Worm (Caenorhabditis elegans): ENCODE data around the gene uaf-1.
A peak's percentile ranks its signal among the peaks of the same experiment; 100 is the strongest.

uaf-1 gene

ce11 chrIII:1054096-1054495 is 22.3 kb downstream of the uaf-1 start:
- peak; percentile 59 for TF ChIP-seq ceh-83 (GFP tag; optimal IDR thresholded peaks at IDR 0.05)
- TF ChIP-seq M03D4.4 (tag; optimal IDR thresholded peaks at IDR 0.05), result no peak
- TF ChIP-seq nhr-237 (tag; optimal IDR thresholded peaks at IDR 0.05), result no peak
- TF ChIP-seq unc-62 (GFP tag; optimal IDR thresholded peaks at IDR 0.05), result no peak
- TF ChIP-seq sptf-1 (tag; optimal IDR thresholded peaks at IDR 0.05), result peak; percentile 17
- no peak for TF ChIP-seq mab-5 (tag; optimal IDR thresholded peaks at IDR 0.05)
- TF ChIP-seq drap-1 (GFP tag; optimal IDR thresholded peaks at IDR 0.05), result peak; percentile 4
- TF ChIP-seq nhr-2 (tag; optimal IDR thresholded peaks at IDR 0.05), result peak; percentile 55
- peak; percentile 71 for TF ChIP-seq zip-8 (tag; optimal IDR thresholded peaks at IDR 0.05)
- TF ChIP-seq ham-2 (GFP tag; optimal IDR thresholded peaks at IDR 0.05), result peak; percentile 86

ce11 chrIII:1053067-1053466 is 23.3 kb downstream of the uaf-1 start, which contains the start of gene fbxo-11.2:
TSS of gene fbxo-11.2 (minus strand) at chrIII:1053242.
- TF ChIP-seq M03D4.4 (tag; optimal IDR thresholded peaks at IDR 0.05), result peak; percentile 24
- no peak for TF ChIP-seq mab-5 (tag; optimal IDR thresholded peaks at IDR 0.05)
- no peak for TF ChIP-seq pha-4 (tag; optimal IDR thresholded peaks at IDR 0.05)
- no peak for TF ChIP-seq drap-1 (GFP tag; optimal IDR thresholded peaks at IDR 0.05)
- no peak for TF ChIP-seq hlh-1 (tag; optimal IDR thresholded peaks at IDR 0.05)
- TF ChIP-seq tbx-8 (GFP tag; optimal IDR thresholded peaks at IDR 0.05), result peak; percentile 16
- no peak for TF ChIP-seq nhr-2 (tag; optimal IDR thresholded peaks at IDR 0.05)
- no peak for TF ChIP-seq lin-32 (GFP tag; optimal IDR thresholded peaks at IDR 0.05)
- TF ChIP-seq ceh-39 (tag; optimal IDR thresholded peaks at IDR 0.05), result no peak
- TF ChIP-seq sem-2 (GFP tag; optimal IDR thresholded peaks at IDR 0.05), result no peak
- TF ChIP-seq blmp-1 (tag; optimal IDR thresholded peaks at IDR 0.05), result no peak
- TF ChIP-seq unc-39 (tag; optimal IDR thresholded peaks at IDR 0.05), result no peak
- TF ChIP-seq ham-2 (GFP tag; optimal IDR thresholded peaks at IDR 0.05), result peak; percentile 95
- no peak for TF ChIP-seq flh-1 (GFP tag; optimal IDR thresholded peaks at IDR 0.05)
- no peak for TF ChIP-seq mls-2 (tag; optimal IDR thresholded peaks at IDR 0.05)
- no peak for TF ChIP-seq zip-8 (tag; optimal IDR thresholded peaks at IDR 0.05)
- peak; percentile 41 for TF ChIP-seq cnd-1 (tag; optimal IDR thresholded peaks at IDR 0.05)
- TF ChIP-seq nhr-12 (tag; optimal IDR thresholded peaks at IDR 0.05), result no peak
- no peak for TF ChIP-seq snpc-4 (tag; optimal IDR thresholded peaks at IDR 0.05)
- TF ChIP-seq elt-1 (tag; optimal IDR thresholded peaks at IDR 0.05; ENCODE audit: borderline replicate concordance, insufficient read depth), result no peak
- no peak for TF ChIP-seq bed-3 (GFP tag; optimal IDR thresholded peaks at IDR 0.05)
- TF ChIP-seq sptf-1 (tag; optimal IDR thresholded peaks at IDR 0.05), result peak; percentile 13
- TF ChIP-seq ces-1 (GFP tag; optimal IDR thresholded peaks at IDR 0.05), result no peak
- TF ChIP-seq elt-3 (tag; optimal IDR thresholded peaks at IDR 0.05), result no peak

ce11 chrIII:1052291-1052690 is 24.1 kb downstream of the uaf-1 start:
- TF ChIP-seq lsy-2 (tag; optimal IDR thresholded peaks at IDR 0.05) (no peak), snpc-4 (tag; optimal IDR thresholded peaks at IDR 0.05) (no peak), ham-2 (GFP tag; optimal IDR thresholded peaks at IDR 0.05) (peak; percentile 31), unc-120 (tag; optimal IDR thresholded peaks at IDR 0.05; ENCODE audit: poor library complexity, severe bottlenecking) (no peak)

DNA sequence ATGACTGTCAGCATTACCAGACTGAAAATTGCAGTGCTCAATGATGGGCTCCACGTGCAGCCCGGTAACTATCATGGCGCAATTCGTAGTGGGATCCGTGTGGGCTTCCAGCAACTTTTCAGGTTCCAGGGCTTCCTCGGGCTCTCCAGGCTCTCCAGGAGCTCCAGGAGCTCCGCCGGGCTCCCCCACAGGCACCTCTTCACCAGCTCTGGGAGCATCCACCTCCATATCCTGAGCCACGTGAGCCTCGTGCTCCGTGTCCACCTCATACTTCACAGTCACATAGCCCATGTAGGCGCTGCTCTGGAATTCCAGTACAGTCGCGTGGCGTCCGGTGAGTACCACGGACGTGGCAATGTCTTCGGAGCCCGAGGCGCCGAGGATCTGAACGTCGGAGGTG is 24.5 kb downstream of the uaf-1 start:
- TF ChIP-seq nhr-237 (tag; optimal IDR thresholded peaks at IDR 0.05) (no peak), sem-2 (GFP tag; optimal IDR thresholded peaks at IDR 0.05) (peak; percentile 16), ceh-39 (tag; optimal IDR thresholded peaks at IDR 0.05) (no peak), cnd-1 (tag; optimal IDR thresholded peaks at IDR 0.05) (no peak), ztf-11 (tag; optimal IDR thresholded peaks at IDR 0.05) (no peak)

DNA sequence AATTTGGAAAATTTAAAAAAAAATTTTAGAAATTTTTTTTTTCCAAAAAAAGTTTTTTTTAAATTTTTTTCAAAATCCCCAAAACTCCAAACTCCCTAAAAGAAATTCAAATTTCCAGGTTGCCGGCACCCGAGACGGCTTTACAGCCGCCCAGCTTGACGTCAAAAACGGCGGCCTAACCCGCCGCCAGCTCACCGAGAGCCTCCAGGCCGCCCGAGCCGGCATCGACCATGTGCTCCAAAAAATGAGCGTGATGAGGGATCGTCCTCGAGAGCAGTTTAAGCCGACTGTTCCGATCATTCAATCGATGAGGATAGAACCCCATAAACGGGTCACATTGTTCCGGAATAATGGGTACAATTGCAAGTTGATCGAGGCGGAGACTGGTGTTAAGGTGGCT is 32.6 kb downstream of the uaf-1 start:
- TF ChIP-seq lin-32 (GFP tag; optimal IDR thresholded peaks at IDR 0.05) (no peak), sem-2 (GFP tag; optimal IDR thresholded peaks at IDR 0.05) (no peak), elt-3 (tag; optimal IDR thresholded peaks at IDR 0.05) (no peak), unc-62 (GFP tag; optimal IDR thresholded peaks at IDR 0.05) (no peak), bed-3 (GFP tag; optimal IDR thresholded peaks at IDR 0.05) (no peak), snpc-4 (tag; optimal IDR thresholded peaks at IDR 0.05) (no peak), lin-13 (tag; optimal IDR thresholded peaks at IDR 0.05) (no peak), nhr-2 (tag; optimal IDR thresholded peaks at IDR 0.05) (no peak), nhr-76 (tag; optimal IDR thresholded peaks at IDR 0.05) (no peak), M03D4.4 (tag; optimal IDR thresholded peaks at IDR 0.05) (no peak), ceh-83 (GFP tag; optimal IDR thresholded peaks at IDR 0.05) (no peak), flh-1 (GFP tag; optimal IDR thresholded peaks at IDR 0.05) (no peak), mep-1 (tag; optimal IDR thresholded peaks at IDR 0.05) (no peak), ceh-39 (tag; optimal IDR thresholded peaks at IDR 0.05) (no peak), nhr-12 (tag; optimal IDR thresholded peaks at IDR 0.05) (no peak), sptf-1 (tag; optimal IDR thresholded peaks at IDR 0.05) (no peak), mls-2 (tag; optimal IDR thresholded peaks at IDR 0.05) (no peak), mab-5 (tag; optimal IDR thresholded peaks at IDR 0.05) (no peak), unc-120 (tag; optimal IDR thresholded peaks at IDR 0.05; ENCODE audit: poor library complexity, severe bottlenecking) (no peak)

Measured in whole organism, mixed stage, embryonic.